Worm (Caenorhabditis elegans) whole organism, mixed stage, embryonic: ENCODE data around the gene D2045.9.
A peak's percentile ranks its signal among the peaks of the same experiment; 100 is the strongest.
"Not testable (repeated sequence)": the region's sequence is repeated elsewhere in the genome, so short reads cannot be mapped to it uniquely, and the experiment has no call there.

Experiments used
- blmp-1 ChIP-seq: fragments of 150-350 bp; optimal IDR thresholded peaks from 2 replicates; lab custom pipeline; 2014; ENCODE audit warnings: missing biosample characterization, missing genetic modification characterization
- ceh-43 ChIP-seq: fragments of 200-800 bp; sonication (Bioruptor generic); optimal IDR thresholded peaks from 2 replicates; lab custom pipeline; 2018; ENCODE audit warnings: mild to moderate bottlenecking, missing genetic modification characterization, moderate library complexity, missing compliant biosample characterization
- ces-1 ChIP-seq: fragments of 150-350 bp; optimal IDR thresholded peaks from 2 replicates; lab custom pipeline; 2014; ENCODE audit warnings: missing biosample characterization, missing genetic modification reagents, missing genetic modification characterization
- cnd-1 ChIP-seq: fragments of 200-800 bp; sonication (Bioruptor generic); optimal IDR thresholded peaks from 2 replicates; lab custom pipeline; 2018; ENCODE audit warnings: mild to moderate bottlenecking, missing genetic modification characterization, missing compliant biosample characterization
- drap-1 ChIP-seq: fragments of 200-800 bp; sonication (Bioruptor generic); optimal IDR thresholded peaks from 3 replicates; lab custom pipeline; 2018; ENCODE audit warnings: mild to moderate bottlenecking, missing genetic modification characterization, missing compliant biosample characterization
- elt-1 ChIP-seq: sonication (generic microtip); optimal IDR thresholded peaks from 2 replicates; lab custom pipeline; 2017; ENCODE audit warnings: missing genetic modification characterization, mild to moderate bottlenecking, missing compliant biosample characterization, antibody characterized with exemption, moderate library complexity, borderline replicate concordance; ENCODE audit not compliant: insufficient read depth
- ham-2 ChIP-seq: fragments of 200-800 bp; sonication (Bioruptor generic); optimal IDR thresholded peaks from 2 replicates; lab custom pipeline; 2018; ENCODE audit warnings: mild to moderate bottlenecking, missing genetic modification characterization, missing compliant biosample characterization
- hlh-1 ChIP-seq: fragments of 150-350 bp; optimal IDR thresholded peaks from 2 replicates; lab custom pipeline; 2014; ENCODE audit warnings: missing biosample characterization, missing genetic modification reagents, missing genetic modification characterization
- lin-13 ChIP-seq: fragments of 150-350 bp; optimal IDR thresholded peaks from 2 replicates; lab custom pipeline; 2014; ENCODE audit warnings: missing biosample characterization, missing genetic modification characterization
- lin-32 ChIP-seq: fragments of 200-800 bp; sonication (Bioruptor generic); optimal IDR thresholded peaks from 2 replicates; lab custom pipeline; 2018; ENCODE audit warnings: mild to moderate bottlenecking, missing genetic modification characterization, missing compliant biosample characterization
- lsy-2 ChIP-seq: fragments of 150-350 bp; optimal IDR thresholded peaks from 2 replicates; lab custom pipeline; 2014; ENCODE audit warnings: missing biosample characterization, missing genetic modification characterization
- mab-5 ChIP-seq: fragments of 150-350 bp; optimal IDR thresholded peaks from 2 replicates; lab custom pipeline; 2014; ENCODE audit warnings: missing biosample characterization, missing genetic modification characterization
- mep-1 ChIP-seq: fragments of 150-350 bp; optimal IDR thresholded peaks from 2 replicates; lab custom pipeline; 2017; ENCODE audit warnings: missing biosample characterization, missing genetic modification reagents, missing genetic modification characterization, inconsistent platforms
- mls-2 ChIP-seq: sonication (generic microtip); optimal IDR thresholded peaks from 2 replicates; lab custom pipeline; 2016; ENCODE audit warnings: mild to moderate bottlenecking, missing genetic modification characterization, moderate library complexity, missing compliant biosample characterization
- nhr-12 ChIP-seq: fragments of 150-350 bp; optimal IDR thresholded peaks from 2 replicates; lab custom pipeline; 2014; ENCODE audit warnings: missing biosample characterization, missing genetic modification characterization
- nhr-2 ChIP-seq: fragments of 150-350 bp; optimal IDR thresholded peaks from 2 replicates; lab custom pipeline; 2014; ENCODE audit warnings: missing biosample characterization, missing genetic modification characterization
- nhr-237 ChIP-seq: fragments of 150-350 bp; optimal IDR thresholded peaks from 2 replicates; lab custom pipeline; 2014; ENCODE audit warnings: missing biosample characterization, missing genetic modification characterization
- pha-4 ChIP-seq: fragments of 150-350 bp; optimal IDR thresholded peaks from 2 replicates; lab custom pipeline; 2018; ENCODE audit warnings: missing biosample characterization, missing genetic modification reagents, missing genetic modification characterization
- sptf-1 ChIP-seq: sonication (generic microtip); optimal IDR thresholded peaks from 2 replicates; lab custom pipeline; 2017; ENCODE audit warnings: mild to moderate bottlenecking, missing genetic modification characterization, moderate library complexity, missing compliant biosample characterization
- tbx-8 ChIP-seq: fragments of 200-800 bp; sonication (Bioruptor generic); optimal IDR thresholded peaks from 2 replicates; lab custom pipeline; 2018; ENCODE audit warnings: mild to moderate bottlenecking, missing genetic modification characterization, moderate library complexity, missing compliant biosample characterization
- unc-120 ChIP-seq: sonication (generic microtip); optimal IDR thresholded peaks from 2 replicates; lab custom pipeline; 2017; ENCODE audit warnings: missing genetic modification characterization, missing compliant biosample characterization; ENCODE audit not compliant: poor library complexity, severe bottlenecking
- unc-39 ChIP-seq: fragments of 150-350 bp; optimal IDR thresholded peaks from 2 replicates; lab custom pipeline; 2014; ENCODE audit warnings: missing biosample characterization, missing genetic modification characterization
- unc-62 ChIP-seq: fragments of 150-350 bp; optimal IDR thresholded peaks from 2 replicates; lab custom pipeline; 2014; ENCODE audit warnings: missing biosample characterization, missing genetic modification reagents, missing genetic modification characterization
- zip-8 ChIP-seq: fragments of 150-350 bp; optimal IDR thresholded peaks from 2 replicates; lab custom pipeline; 2014; ENCODE audit warnings: missing biosample characterization, missing genetic modification characterization
- ztf-11 ChIP-seq: fragments of 150-350 bp; optimal IDR thresholded peaks from 2 replicates; lab custom pipeline; 2014; ENCODE audit warnings: missing biosample characterization, missing genetic modification characterization

The D2045.9 gene

ce11 chrIII:10435938-10436842, 38.9 kb upstream of the D2045.9 start, which contains the start of the genes smrd-1 and enu-3.1:
Gene smrd-1, minus strand, starts transcription at chrIII:10435988.
Gene enu-3.1, plus strand, starts transcription at chrIII:10436276.
- TF ChIP-seq sptf-1 (tag; lab: Kevin White, UChicago) (peak; percentile 42), ces-1 (GFP tag; lab: Kevin White, UChicago) (peak; percentile 99), lsy-2 (tag; lab: Kevin White, UChicago) (peak; percentile 30), mep-1 (peak; percentile 17)

- TF ChIP-seq ztf-11 (tag; lab: Kevin White, UChicago); ces-1 (GFP tag; lab: Kevin White, UChicago); blmp-1: not testable (repeated sequence)
- TF ChIP-seq, all 35 proteins: peak for 0; not testable (repeated sequence) for 35
Observed at ce11 chrIII:10438780-10439179, 36.3 kb upstream of the D2045.9 start, which contains the start of gene H04D03.6. Gene H04D03.6, minus strand, starts transcription at chrIII:10438880.

- TF ChIP-seq ham-2 (GFP tag; lab: Kevin White, UChicago) (no peak), lin-32 (GFP tag; lab: Kevin White, UChicago) (no peak), nhr-12 (tag; lab: Kevin White, UChicago) (no peak), mep-1 (no peak), nhr-237 (tag; lab: Kevin White, UChicago) (no peak), blmp-1 (no peak)
Observed at ce11 chrIII:10442355-10443140, 32.5 kb upstream of the D2045.9 start, which contains the start of the genes H04D03.2 and ecps-2. Gene H04D03.2, minus strand, starts transcription at chrIII:10442405. Gene ecps-2, plus strand, starts transcription at chrIII:10443090.

ce11 chrIII:10446730-10447129, 28.3 kb upstream of the D2045.9 start, which contains the start of gene H04D03.7:
Gene H04D03.7, minus strand, starts transcription at chrIII:10446830.
- TF ChIP-seq lsy-2 (tag; lab: Kevin White, UChicago) (no peak), pha-4 (tag; lab: Kevin White, UChicago) (no peak), unc-39 (tag; lab: Kevin White, UChicago) (no peak), blmp-1 (no peak), nhr-237 (tag; lab: Kevin White, UChicago) (no peak), ces-1 (GFP tag; lab: Kevin White, UChicago) (no peak), ham-2 (GFP tag; lab: Kevin White, UChicago) (no peak), ceh-43 (no peak), unc-62 (GFP tag; lab: Kevin White, UChicago) (no peak)

- TF ChIP-seq cnd-1 (tag; lab: Kevin White, UChicago) (no peak), nhr-237 (tag; lab: Kevin White, UChicago) (no peak), unc-39 (tag; lab: Kevin White, UChicago) (no peak), lin-32 (GFP tag; lab: Kevin White, UChicago) (no peak), elt-1 (tag; lab: Kevin White, UChicago) (no peak), mls-2 (tag; lab: Kevin White, UChicago) (no peak), nhr-2 (tag; lab: Kevin White, UChicago) (no peak), lin-13 (tag; lab: Kevin White, UChicago) (no peak), hlh-1 (no peak), drap-1 (GFP tag; lab: Kevin White, UChicago) (no peak), unc-120 (no peak), nhr-12 (tag; lab: Kevin White, UChicago) (no peak), mab-5 (tag; lab: Kevin White, UChicago) (no peak), ham-2 (GFP tag; lab: Kevin White, UChicago) (no peak), zip-8 (tag; lab: Kevin White, UChicago) (no peak), tbx-8 (no peak)
Observed at ce11 chrIII:10451012-10451411, 24.0 kb upstream of the D2045.9 start, which contains the start of gene H04D03.4. Gene H04D03.4, minus strand, starts transcription at chrIII:10451112.
